Fruit fly (Drosophila melanogaster) whole organism, embryonic: Measurements from ENCODE around the gene CG18171.
A peak's percentile ranks its signal among the peaks of the same experiment; 100 is the strongest.

Experiments used
- Adf1 ChIP-seq: fragments of 200-800 bp; sonication (Bioruptor generic); IDR thresholded peaks from 2 replicates; pipeline ENCODE4 v1.3.6; 2022; ENCODE audit warnings: missing biosample characterization, missing genetic modification characterization
- Bteb2 ChIP-seq: fragments of 200-800 bp; sonication (Bioruptor generic); optimal IDR thresholded peaks from 2 replicates; lab custom pipeline; 2016; ENCODE audit warnings: missing biosample characterization, missing genetic modification characterization
- CG10209 ChIP-seq: fragments of 200-800 bp; sonication (Bioruptor generic); optimal IDR thresholded peaks from 3 replicates; lab custom pipeline; 2017; ENCODE audit warnings: missing biosample characterization, mild to moderate bottlenecking, missing genetic modification characterization, missing genetic modification reagents
- CG10274 ChIP-seq: fragments of 200-800 bp; sonication (Bioruptor generic); optimal IDR thresholded peaks from 3 replicates; lab custom pipeline; 2017; ENCODE audit warnings: missing biosample characterization, mild to moderate bottlenecking, missing genetic modification characterization
- CG10321 ChIP-seq: fragments of 200-800 bp; sonication (Bioruptor generic); IDR thresholded peaks from 2 replicates; pipeline ENCODE4 v1.3.6; 2022; ENCODE audit warnings: missing biosample characterization, missing genetic modification characterization
- CG10366 ChIP-seq: fragments of 200-800 bp; sonication (Bioruptor generic); IDR thresholded peaks from 2 replicates; pipeline ENCODE4 v1.3.6; 2022; ENCODE audit warnings: missing biosample characterization, missing genetic modification characterization
- CG11093 ChIP-seq: fragments of 200-800 bp; sonication (Bioruptor generic); IDR thresholded peaks from 3 replicates; pipeline ENCODE4 v1.3.6; 2022; ENCODE audit warnings: missing biosample characterization, missing genetic modification characterization
- CG11398 ChIP-seq: fragments of 200-800 bp; sonication (Bioruptor generic); optimal IDR thresholded peaks from 2 replicates; lab custom pipeline; 2016; ENCODE audit warnings: missing biosample characterization, missing genetic modification characterization
- CG11456 ChIP-seq: fragments of 200-800 bp; sonication (Bioruptor generic); IDR thresholded peaks from 3 replicates; pipeline ENCODE4 v1.3.6; 2022; ENCODE audit warnings: missing biosample characterization, missing genetic modification characterization
- CG12391 ChIP-seq: fragments of 200-800 bp; sonication (Bioruptor generic); optimal IDR thresholded peaks from 3 replicates; lab custom pipeline; 2018; ENCODE audit warnings: missing biosample characterization, mild to moderate bottlenecking, missing genetic modification characterization, moderate library complexity
- CG16815 ChIP-seq: fragments of 200-800 bp; sonication (Bioruptor generic); optimal IDR thresholded peaks from 3 replicates; lab custom pipeline; 2017; ENCODE audit warnings: missing biosample characterization, mild to moderate bottlenecking, missing genetic modification characterization
- CG16863 ChIP-seq: fragments of 200-800 bp; sonication (Bioruptor generic); optimal IDR thresholded peaks from 3 replicates; lab custom pipeline; 2016; ENCODE audit warnings: missing biosample characterization, missing genetic modification characterization
- CG17361 ChIP-seq: fragments of 200-800 bp; sonication (Bioruptor generic); IDR thresholded peaks from 3 replicates; pipeline ENCODE4 v1.3.6; 2022; ENCODE audit warnings: missing biosample characterization, missing genetic modification characterization
- CG17612 ChIP-seq: fragments of 200-800 bp; sonication (Bioruptor generic); IDR thresholded peaks from 2 replicates; pipeline ENCODE4 v1.3.6; 2022; ENCODE audit warnings: missing biosample characterization, missing genetic modification characterization
- CG17829 ChIP-seq: fragments of 200-800 bp; optimal IDR thresholded peaks from 2 replicates; lab custom pipeline; 2019; ENCODE audit warnings: missing biosample characterization, mild to moderate bottlenecking, missing genetic modification characterization, moderate library complexity
- CG18619 ChIP-seq: fragments of 200-800 bp; sonication (Bioruptor generic); optimal IDR thresholded peaks from 3 replicates; lab custom pipeline; 2017; ENCODE audit warnings: missing biosample characterization, mild to moderate bottlenecking, missing genetic modification characterization
- CG2678 ChIP-seq: fragments of 200-800 bp; sonication (Bioruptor generic); optimal IDR thresholded peaks from 3 replicates; lab custom pipeline; 2019; ENCODE audit warnings: missing biosample characterization, mild to moderate bottlenecking, missing genetic modification characterization, moderate library complexity
- CG2712 ChIP-seq: fragments of 200-800 bp; optimal IDR thresholded peaks from 3 replicates; lab custom pipeline; 2019; ENCODE audit warnings: missing biosample characterization, mild to moderate bottlenecking, missing genetic modification characterization, moderate library complexity
- CG8089 ChIP-seq: fragments of 200-800 bp; sonication (Bioruptor generic); optimal IDR thresholded peaks from 3 replicates; lab custom pipeline; 2016; ENCODE audit warnings: missing biosample characterization, missing genetic modification characterization
- CG8281 ChIP-seq: fragments of 200-800 bp; sonication (Bioruptor generic); optimal IDR thresholded peaks from 2 replicates; lab custom pipeline; 2018; ENCODE audit warnings: missing biosample characterization, mild to moderate bottlenecking, missing genetic modification characterization, moderate library complexity
- CG9727 ChIP-seq: fragments of 200-800 bp; sonication (Bioruptor generic); optimal IDR thresholded peaks from 3 replicates; lab custom pipeline; 2017; ENCODE audit warnings: missing biosample characterization, mild to moderate bottlenecking, missing genetic modification characterization
- CHES-1-like ChIP-seq: fragments of 200-800 bp; sonication (Bioruptor generic); optimal IDR thresholded peaks from 2 replicates; lab custom pipeline; 2016; ENCODE audit warnings: missing biosample characterization, missing genetic modification characterization
- CTCF ChIP-seq: fragments of 200-800 bp; sonication (Bioruptor generic); optimal IDR thresholded peaks from 2 replicates; lab custom pipeline; 2017; ENCODE audit warnings: missing biosample characterization, mild to moderate bottlenecking, missing genetic modification characterization, moderate library complexity
- Dek ChIP-seq: fragments of 200-800 bp; sonication (Bioruptor generic); optimal IDR thresholded peaks from 3 replicates; lab custom pipeline; 2019; ENCODE audit warnings: missing biosample characterization, mild to moderate bottlenecking, missing genetic modification characterization, moderate library complexity
- Drgx ChIP-seq: fragments of 200-800 bp; sonication (Bioruptor generic); IDR thresholded peaks from 2 replicates; pipeline ENCODE4 v1.3.6; 2022; ENCODE audit warnings: missing biosample characterization, missing genetic modification characterization
- E2f2 ChIP-seq: fragments of 200-800 bp; sonication (Bioruptor generic); IDR thresholded peaks from 2 replicates; pipeline ENCODE4 v1.3.6; 2022; ENCODE audit warnings: missing biosample characterization, missing genetic modification characterization
- Ets97D ChIP-seq: fragments of 200-800 bp; sonication (Bioruptor generic); optimal IDR thresholded peaks from 3 replicates; lab custom pipeline; 2016; ENCODE audit warnings: missing biosample characterization, missing genetic modification characterization
- H15 ChIP-seq: fragments of 200-800 bp; sonication (Bioruptor generic); IDR thresholded peaks from 3 replicates; pipeline ENCODE4 v1.3.6; 2022; ENCODE audit warnings: missing biosample characterization, missing genetic modification characterization
- HmgZ ChIP-seq: fragments of 200-800 bp; sonication (Bioruptor generic); optimal IDR thresholded peaks from 2 replicates; lab custom pipeline; 2018; ENCODE audit warnings: missing biosample characterization, mild to moderate bottlenecking, missing genetic modification characterization
- Hmr ChIP-seq: fragments of 200-800 bp; sonication (Bioruptor generic); optimal IDR thresholded peaks from 3 replicates; lab custom pipeline; 2017; ENCODE audit warnings: mild to moderate bottlenecking, missing biosample characterization, missing genetic modification reagents, missing genetic modification characterization
- Myb ChIP-seq: fragments of 200-800 bp; sonication (Bioruptor generic); optimal IDR thresholded peaks from 2 replicates; lab custom pipeline; 2016; ENCODE audit warnings: missing biosample characterization, missing genetic modification characterization
- NK7.1 ChIP-seq: fragments of 200-800 bp; sonication (Bioruptor generic); optimal IDR thresholded peaks from 3 replicates; lab custom pipeline; 2016; ENCODE audit warnings: missing biosample characterization, missing genetic modification characterization
- Nf-YC ChIP-seq: fragments of 200-800 bp; optimal IDR thresholded peaks from 3 replicates; lab custom pipeline; 2019; ENCODE audit warnings: missing biosample characterization, mild to moderate bottlenecking, missing genetic modification characterization, moderate library complexity
- PHDP ChIP-seq: fragments of 200-800 bp; sonication (Bioruptor generic); optimal IDR thresholded peaks from 3 replicates; lab custom pipeline; 2018; ENCODE audit warnings: missing biosample characterization, mild to moderate bottlenecking, missing genetic modification characterization, moderate library complexity
- al ChIP-seq: fragments of 200-800 bp; sonication (Bioruptor generic); IDR thresholded peaks from 2 replicates; pipeline ENCODE4 v1.3.6; 2022; ENCODE audit warnings: missing biosample characterization, missing genetic modification characterization
- ap ChIP-seq: fragments of 200-800 bp; sonication (Bioruptor generic); IDR thresholded peaks from 2 replicates; pipeline ENCODE4 v1.3.6; 2022; ENCODE audit warnings: missing biosample characterization, missing genetic modification characterization
- ase ChIP-seq: fragments of 200-800 bp; sonication (Bioruptor generic); IDR thresholded peaks from 3 replicates; pipeline ENCODE4 v1.3.6; 2022; ENCODE audit warnings: missing biosample characterization, missing genetic modification characterization
- ash1 ChIP-seq: fragments of 200-800 bp; sonication (Bioruptor generic); optimal IDR thresholded peaks from 2 replicates; lab custom pipeline; 2018; ENCODE audit warnings: missing biosample characterization, mild to moderate bottlenecking, missing genetic modification characterization
- bbx ChIP-seq: fragments of 200-800 bp; sonication (Bioruptor generic); IDR thresholded peaks from 2 replicates; pipeline ENCODE4 v1.3.6; 2022; ENCODE audit warnings: missing biosample characterization, missing genetic modification characterization; ENCODE audit not compliant: partially characterized antibody
- caup ChIP-seq: fragments of 200-800 bp; sonication (Bioruptor generic); optimal IDR thresholded peaks from 3 replicates; lab custom pipeline; 2017; ENCODE audit warnings: missing biosample characterization, mild to moderate bottlenecking, missing genetic modification characterization, moderate library complexity; ENCODE audit not compliant: severe bottlenecking
- ci ChIP-seq: fragments of 200-800 bp; sonication (Bioruptor generic); IDR thresholded peaks from 3 replicates; pipeline ENCODE4 v1.3.6; 2022; ENCODE audit warnings: missing biosample characterization, missing genetic modification characterization
- da ChIP-seq: fragments of 200-800 bp; sonication (Bioruptor generic); optimal IDR thresholded peaks from 2 replicates; lab custom pipeline; 2016; ENCODE audit warnings: missing biosample characterization, missing genetic modification characterization
- hth ChIP-seq: fragments of >200 bp; optimal IDR thresholded peaks from 2 replicates; lab custom pipeline; 2017; ENCODE audit warnings: inconsistent platforms
- nerfin-1 ChIP-seq: fragments of 200-800 bp; sonication (Bioruptor generic); optimal IDR thresholded peaks from 3 replicates; lab custom pipeline; 2019; ENCODE audit warnings: missing biosample characterization, mild to moderate bottlenecking, missing genetic modification characterization, moderate library complexity
- pb ChIP-seq: fragments of 200-800 bp; sonication (Bioruptor generic); optimal IDR thresholded peaks from 3 replicates; lab custom pipeline; 2016; ENCODE audit warnings: missing biosample characterization, missing genetic modification characterization
- schlank ChIP-seq: fragments of 200-800 bp; sonication (Bioruptor generic); optimal IDR thresholded peaks from 2 replicates; lab custom pipeline; 2018; ENCODE audit warnings: missing biosample characterization, mild to moderate bottlenecking, missing genetic modification characterization
- sr ChIP-seq: fragments of 200-800 bp; sonication (Bioruptor generic); IDR thresholded peaks from 3 replicates; pipeline ENCODE4 v1.3.6; 2022; ENCODE audit warnings: missing biosample characterization, missing genetic modification characterization
- sug ChIP-seq: fragments of 200-800 bp; optimal IDR thresholded peaks from 2 replicates; lab custom pipeline; 2019; ENCODE audit warnings: missing biosample characterization, mild to moderate bottlenecking, missing genetic modification characterization, moderate library complexity
- tna ChIP-seq: fragments of 200-800 bp; sonication (Bioruptor generic); IDR thresholded peaks from 2 replicates; pipeline ENCODE4 v1.3.6; 2022; ENCODE audit warnings: missing biosample characterization, missing genetic modification characterization; ENCODE audit not compliant: partially characterized antibody
- tup ChIP-seq: fragments of 200-800 bp; sonication (Bioruptor generic); optimal IDR thresholded peaks from 2 replicates; lab custom pipeline; 2016; ENCODE audit warnings: missing biosample characterization, mild to moderate bottlenecking, missing genetic modification characterization, moderate library complexity

CG18171 gene

dm6 chr3L:1740129-1740975, 17.4 kb upstream of the CG18171 start (continued):
- TF ChIP-seq Myb (GFP tag; lab: Kevin White, UChicago) (peak; percentile 37), ci (GFP tag; lab: Robert Waterston, UW) (peak; percentile 88), al (peak; percentile 69), CG2712 (tag; lab: Kevin White, UChicago) (peak; percentile 35), hth (no peak), CG16863 (GFP tag; lab: Kevin White, UChicago) (peak; percentile 56), Nf-YC (tag; lab: Kevin White, UChicago) (peak; percentile 36), CHES-1-like (peak; percentile 59), ash1 (GFP tag; lab: Kevin White, UChicago) (no peak), Drgx (peak; percentile 52), CG10274 (no peak), CG11398 (GFP tag; lab: Kevin White, UChicago) (peak; percentile 9), PHDP (peak; percentile 53), Hmr (GFP tag; lab: Kevin White, UChicago) (peak; percentile 29), caup (GFP tag; lab: Kevin White, UChicago) (peak; percentile 14), sug (peak; percentile 22), CG9727 (peak; percentile 24), CG10209 (GFP tag; lab: Kevin White, UChicago) (peak; percentile 62), bbx (GFP tag; lab: Robert Waterston, UW) (no peak), sr (GFP tag; lab: Robert Waterston, UW) (peak; percentile 92), Adf1 (GFP tag; lab: Robert Waterston, UW) (no peak), schlank (peak; percentile 18), pb (GFP tag; lab: Kevin White, UChicago) (peak; percentile 32), CG8089 (GFP tag; lab: Kevin White, UChicago) (peak; percentile 17), Ets97D (peak; percentile 19), CG11093 (0 out of 3 replicates have a peak, but pooled peaks have one; percentile 41), ap (peak; percentile 79), tna (no peak), CG8281 (tag; lab: Kevin White, UChicago) (no peak), CG11456 (GFP tag; lab: Robert Waterston, UW) (peak; percentile 76; the same call in 2 of the 3 replicates), CG18619 (GFP tag; lab: Kevin White, UChicago) (peak; percentile 63), da (GFP tag; lab: Kevin White, UChicago) (no peak), CG17361 (GFP tag; lab: Robert Waterston, UW) (peak; percentile 66), CG16815 (no peak), CG12391 (tag; lab: Kevin White, UChicago) (peak; percentile 51), tup (GFP tag; lab: Kevin White, UChicago) (peak; percentile 10), NK7.1 (peak; percentile 21), Dek (peak; percentile 63), CTCF (GFP tag; lab: Kevin White, UChicago) (no peak), ase (GFP tag; lab: Robert Waterston, UW) (peak; percentile 85; the same call in 2 of the 3 replicates), CG10321 (GFP tag; lab: Robert Waterston, UW) (peak; percentile 34; the same call in 1 of the 2 replicates), HmgZ (tag; lab: Kevin White, UChicago) (peak; percentile 45), CG17829 (peak; percentile 18), E2f2 (GFP tag; lab: Robert Waterston, UW) (peak; percentile 62), CG2678 (tag; lab: Kevin White, UChicago) (peak; percentile 66), CG10366 (GFP tag; lab: Robert Waterston, UW) (peak; percentile 83), Bteb2 (GFP tag; lab: Kevin White, UChicago) (peak; percentile 65), H15 (GFP tag; lab: Robert Waterston, UW) (peak; percentile 71), CG17612 (0 out of 2 replicates have a peak, but pooled peaks have one; percentile 35), nerfin-1 (tag; lab: Kevin White, UChicago) (peak; percentile 22)
